Worm (Caenorhabditis elegans) whole organism, young adult: ENCODE data around the gene rml-3.
A peak's percentile ranks its signal among the peaks of the same experiment; 100 is the strongest.

ENCODE experiments used
- B0035.1 ChIP-seq: sonication (generic microtip); optimal IDR thresholded peaks from 2 replicates; lab custom pipeline; 2016; ENCODE audit warnings: missing genetic modification characterization, mild to moderate bottlenecking, missing compliant biosample characterization, missing genotype, missing genetic modification reagents
- D2030.7 ChIP-seq: fragments of 200-800 bp; sonication (Bioruptor generic); IDR thresholded peaks from 2 replicates; pipeline ENCODE4 v1.3.6; 2022; ENCODE audit warnings: missing genetic modification reagents, missing genetic modification characterization, missing compliant biosample characterization
- F22D6.2 ChIP-seq: sonication (generic microtip); optimal IDR thresholded peaks from 2 replicates; lab custom pipeline; 2016; ENCODE audit warnings: mild to moderate bottlenecking, missing genetic modification characterization, missing compliant biosample characterization
- F37B4.10 ChIP-seq: fragments of 200-800 bp; sonication (Bioruptor generic); IDR thresholded peaks from 2 replicates; pipeline ENCODE4 v1.3.6; 2022; ENCODE audit warnings: missing genetic modification characterization, missing compliant biosample characterization
- F39B2.1 ChIP-seq: fragments of 200-800 bp; sonication (Bioruptor generic); IDR thresholded peaks from 2 replicates; pipeline ENCODE4 v1.3.6; 2022; ENCODE audit warnings: missing genetic modification reagents, missing genetic modification characterization, missing compliant biosample characterization
- F57A8.1 ChIP-seq: fragments of 200-800 bp; sonication (Bioruptor generic); optimal IDR thresholded peaks from 2 replicates; lab custom pipeline; 2018; ENCODE audit warnings: mild to moderate bottlenecking, missing genetic modification characterization, moderate library complexity, missing compliant biosample characterization
- K11D2.4 ChIP-seq: fragments of 200-800 bp; sonication (Bioruptor generic); IDR thresholded peaks from 2 replicates; pipeline ENCODE4 v1.3.6; 2022; ENCODE audit warnings: missing genetic modification reagents, missing genetic modification characterization, missing compliant biosample characterization
- Y95B8A.8 ChIP-seq: fragments of 200-800 bp; sonication (Bioruptor generic); IDR thresholded peaks from 2 replicates; pipeline ENCODE4 v1.3.6; 2022; ENCODE audit warnings: missing genetic modification reagents, missing genetic modification characterization, missing compliant biosample characterization
- ZK185.1 ChIP-seq: sonication (generic microtip); optimal IDR thresholded peaks from 2 replicates; lab custom pipeline; 2016; ENCODE audit warnings: mild to moderate bottlenecking, missing genetic modification characterization, missing compliant biosample characterization; ENCODE audit not compliant: poor library complexity, severe bottlenecking
- aptf-2 ChIP-seq: fragments of 200-800 bp; sonication (Bioruptor generic); conservative IDR thresholded peaks from 2 replicates; pipeline ENCODE4 v1.3.6; 2022; ENCODE audit warnings: missing genetic modification reagents, missing genetic modification characterization, missing compliant biosample characterization
- aptf-3 ChIP-seq: fragments of 200-800 bp; sonication (Bioruptor generic); IDR thresholded peaks from 2 replicates; pipeline ENCODE4 v1.3.6; 2022; ENCODE audit warnings: missing genetic modification characterization, missing compliant biosample characterization
- athp-1 ChIP-seq: sonication (generic microtip); optimal IDR thresholded peaks from 2 replicates; lab custom pipeline; 2017; ENCODE audit warnings: mild to moderate bottlenecking, missing genetic modification characterization, missing compliant biosample characterization
- attf-3 ChIP-seq: fragments of 200-800 bp; sonication (Bioruptor generic); conservative IDR thresholded peaks from 2 replicates; pipeline ENCODE4 v1.3.6; 2022; ENCODE audit warnings: missing genetic modification reagents, missing genetic modification characterization, missing compliant biosample characterization
- bed-2 ChIP-seq: fragments of 200-800 bp; sonication (Bioruptor generic); IDR thresholded peaks from 2 replicates; pipeline ENCODE4 v1.3.6; 2022; ENCODE audit warnings: missing genetic modification reagents, missing genetic modification characterization, missing compliant biosample characterization
- ccch-3 ChIP-seq: fragments of 200-800 bp; sonication (Bioruptor generic); optimal IDR thresholded peaks from 2 replicates; lab custom pipeline; 2018; ENCODE audit warnings: mild to moderate bottlenecking, missing genetic modification characterization, missing compliant biosample characterization
- cebp-1 ChIP-seq, 2 experiments: fragments of 200-800 bp in 1 of 2; sonication (Bioruptor generic) in 1 of 2; sonication (generic microtip) in 1 of 2; IDR thresholded peaks in 1 of 2; optimal IDR thresholded peaks in 1 of 2; 2 replicates each; pipeline versions ENCODE4 v1.3.6 to Lab custom; 2017 to 2022; ENCODE audit warnings: missing compliant biosample characterization in 2 of 2, missing genetic modification characterization in 2 of 2, mild to moderate bottlenecking in 1 of 2, missing genetic modification reagents in 1 of 2, moderate library complexity in 1 of 2
- ceh-100 ChIP-seq: fragments of 200-800 bp; sonication (Bioruptor generic); IDR thresholded peaks from 2 replicates; pipeline ENCODE4 v1.3.6; 2022; ENCODE audit warnings: missing genetic modification reagents, missing genetic modification characterization, missing compliant biosample characterization
- ceh-40 ChIP-seq: fragments of 200-800 bp; sonication (Bioruptor generic); IDR thresholded peaks from 2 replicates; pipeline ENCODE4 v1.3.6; 2022; ENCODE audit warnings: missing genetic modification characterization, missing compliant biosample characterization
- ceh-79 ChIP-seq: sonication (generic microtip); optimal IDR thresholded peaks from 2 replicates; lab custom pipeline; 2017; ENCODE audit warnings: mild to moderate bottlenecking, missing genetic modification characterization, missing compliant biosample characterization
- ceh-91 ChIP-seq: fragments of 200-800 bp; sonication (Bioruptor generic); IDR thresholded peaks from 2 replicates; pipeline ENCODE4 v1.3.6; 2022; ENCODE audit warnings: missing genetic modification reagents, missing genetic modification characterization, missing compliant biosample characterization
- dpff-1 ChIP-seq: sonication (generic microtip); optimal IDR thresholded peaks from 2 replicates; lab custom pipeline; 2017; ENCODE audit warnings: mild to moderate bottlenecking, missing genetic modification characterization, missing compliant biosample characterization
- dpl-1 ChIP-seq: fragments of 150-350 bp; optimal IDR thresholded peaks from 2 replicates; lab custom pipeline; 2014; ENCODE audit warnings: missing biosample characterization, missing genetic modification reagents, missing genetic modification characterization
- egl-44 ChIP-seq: fragments of 200-800 bp; sonication (Bioruptor generic); IDR thresholded peaks from 2 replicates; pipeline ENCODE4 v1.3.6; 2022; ENCODE audit warnings: missing genetic modification reagents, missing genetic modification characterization, missing compliant biosample characterization
- ets-4 ChIP-seq: fragments of 200-800 bp; sonication (Bioruptor generic); optimal IDR thresholded peaks from 2 replicates; lab custom pipeline; 2018; ENCODE audit warnings: mild to moderate bottlenecking, missing genetic modification characterization, missing compliant biosample characterization
- hsf-1 ChIP-seq: fragments of 200-800 bp; sonication (Bioruptor generic); IDR thresholded peaks from 2 replicates; pipeline ENCODE4 v1.3.6; 2022; ENCODE audit warnings: missing genetic modification reagents, missing genetic modification characterization, missing compliant biosample characterization
- let-607 ChIP-seq, 2 experiments: fragments of 200-800 bp in 1 of 2; sonication (Bioruptor generic) in 1 of 2; sonication (generic microtip) in 1 of 2; optimal IDR thresholded peaks; 2 replicates each; lab custom pipeline; 2016 to 2018; ENCODE audit warnings: mild to moderate bottlenecking in 2 of 2, missing compliant biosample characterization in 2 of 2, missing genetic modification characterization in 2 of 2, moderate library complexity in 2 of 2, missing genotype in 1 of 2
- lin-35 ChIP-seq, 3 experiments: fragments of 150-350 bp in 2 of 3; sonication (generic microtip) in 1 of 3; optimal IDR thresholded peaks; 2 replicates each; lab custom pipeline; 2014 to 2018; ENCODE audit warnings: missing biosample characterization in 3 of 3, missing genetic modification characterization in 3 of 3, missing genetic modification reagents in 3 of 3
- lir-1 ChIP-seq: fragments of 200-800 bp; sonication (Bioruptor generic); conservative IDR thresholded peaks from 2 replicates; pipeline ENCODE4 v1.3.6; 2022; ENCODE audit warnings: missing genetic modification reagents, missing genetic modification characterization, missing compliant biosample characterization
- madf-10 ChIP-seq: sonication (generic microtip); optimal IDR thresholded peaks from 2 replicates; lab custom pipeline; 2016; ENCODE audit warnings: mild to moderate bottlenecking, missing genetic modification characterization, missing compliant biosample characterization
- nfya-1 ChIP-seq: sonication (generic microtip); optimal IDR thresholded peaks from 2 replicates; lab custom pipeline; 2017; ENCODE audit warnings: antibody characterized with exemption, missing compliant biosample characterization, missing genetic modification characterization, borderline replicate concordance; ENCODE audit not compliant: insufficient read depth
- nhr-179 ChIP-seq: sonication (generic microtip); optimal IDR thresholded peaks from 2 replicates; lab custom pipeline; 2016; ENCODE audit warnings: mild to moderate bottlenecking, missing genetic modification characterization, missing compliant biosample characterization
- nhr-80 ChIP-seq: sonication (generic microtip); optimal IDR thresholded peaks from 2 replicates; lab custom pipeline; 2016; ENCODE audit warnings: missing genetic modification characterization, missing compliant biosample characterization
- rpc-1 ChIP-seq, 2 experiments: fragments of 150-350 bp in 1 of 2; sonication (generic microtip) in 1 of 2; optimal IDR thresholded peaks; 2 replicates each; lab custom pipeline; 2014 to 2018; ENCODE audit warnings: missing biosample characterization in 1 of 2, missing genetic modification characterization in 1 of 2, missing genetic modification reagents in 1 of 2, missing genotype in 1 of 2
- sea-2 ChIP-seq: fragments of 200-800 bp; sonication (Bioruptor generic); IDR thresholded peaks from 2 replicates; pipeline ENCODE4 v1.3.6; 2022; ENCODE audit warnings: missing genetic modification characterization, missing compliant biosample characterization
- snpc-1.1 ChIP-seq: sonication (generic microtip); optimal IDR thresholded peaks from 2 replicates; lab custom pipeline; 2017; ENCODE audit warnings: missing genetic modification characterization, mild to moderate bottlenecking, missing compliant biosample characterization, antibody characterized with exemption, moderate library complexity, missing genotype, missing genetic modification reagents; ENCODE audit not compliant: insufficient read depth
- snpc-4 ChIP-seq, 5 experiments: fragments of 150-350 bp in 1 of 5; sonication (generic microtip) in 4 of 5; optimal IDR thresholded peaks; 2 replicates each; lab custom pipeline; 2014 to 2018; ENCODE audit warnings: missing genetic modification characterization in 5 of 5, missing biosample characterization in 3 of 5, antibody characterized with exemption in 2 of 5, mild to moderate bottlenecking in 2 of 5, missing compliant biosample characterization in 2 of 5, missing genotype in 2 of 5, moderate library complexity in 2 of 5, missing genetic modification reagents in 1 of 5
- tbp1 ChIP-seq: fragments of 200-800 bp; sonication (Bioruptor generic); optimal IDR thresholded peaks from 2 replicates; lab custom pipeline; 2018; ENCODE audit warnings: mild to moderate bottlenecking, missing genetic modification characterization, missing compliant biosample characterization
- tbx-9 ChIP-seq: sonication (generic microtip); optimal IDR thresholded peaks from 2 replicates; lab custom pipeline; 2016; ENCODE audit warnings: borderline replicate concordance, missing genetic modification characterization, inconsistent platforms, missing compliant biosample characterization
- unc-130 ChIP-seq: sonication (generic microtip); optimal IDR thresholded peaks from 2 replicates; lab custom pipeline; 2016; ENCODE audit warnings: missing genetic modification reagents, missing genetic modification characterization, missing compliant biosample characterization
- zfh-2 ChIP-seq: fragments of 200-800 bp; sonication (Bioruptor generic); conservative IDR thresholded peaks from 2 replicates; pipeline ENCODE4 v1.3.6; 2022; ENCODE audit warnings: missing genetic modification reagents, missing genetic modification characterization, missing compliant biosample characterization
- ztf-18 ChIP-seq: sonication (generic microtip); optimal IDR thresholded peaks from 2 replicates; lab custom pipeline; 2016; ENCODE audit warnings: missing genotype, mild to moderate bottlenecking, missing genetic modification characterization, missing compliant biosample characterization
- ztf-22 ChIP-seq: fragments of 200-800 bp; sonication (Bioruptor generic); optimal IDR thresholded peaks from 2 replicates; lab custom pipeline; 2018; ENCODE audit warnings: mild to moderate bottlenecking, missing genetic modification characterization, moderate library complexity, missing compliant biosample characterization
- ztf-26 ChIP-seq: sonication (generic microtip); optimal IDR thresholded peaks from 2 replicates; lab custom pipeline; 2017; ENCODE audit warnings: missing genetic modification characterization, missing compliant biosample characterization
- ztf-28 ChIP-seq: fragments of 200-800 bp; sonication (Bioruptor generic); IDR thresholded peaks from 2 replicates; pipeline ENCODE4 v1.3.6; 2022; ENCODE audit warnings: missing genetic modification reagents, missing genetic modification characterization, missing compliant biosample characterization
- ztf-3 ChIP-seq: fragments of 200-800 bp; sonication (Bioruptor generic); optimal IDR thresholded peaks from 2 replicates; lab custom pipeline; 2018; ENCODE audit warnings: mild to moderate bottlenecking, missing genetic modification characterization, missing compliant biosample characterization

Gene rml-3

ce11 chrX:6207687-6208088, 31.2 kb downstream of the rml-3 start, which contains the start of gene T13C5.6 (continued):
- TF ChIP-seq attf-3 (GFP tag; lab: Robert Waterston, UW) (no peak; the same call in 1 of the 2 replicates), ceh-40 (GFP tag; lab: Robert Waterston, UW) (no peak), ztf-18 (tag; lab: Kevin White, UChicago) (peak; percentile 77), aptf-2 (peak; percentile 83), tbx-9 (tag; lab: Kevin White, UChicago) (peak; percentile 74), Y95B8A.8 (GFP tag; lab: Robert Waterston, UW) (0 out of 2 replicates have a peak, but pooled peaks have one; percentile 48), dpff-1 (tag; lab: Kevin White, UChicago) (peak; percentile 2), ccch-3 (GFP tag; lab: Kevin White, UChicago) (peak; percentile 63), lin-35 (GFP tag; optimal IDR thresholded peaks at IDR 0.05; lab: Kevin White, UChicago) (peak in 1 of 3 experiments; percentile 58), ceh-91 (GFP tag; lab: Robert Waterston, UW) (no peak), F37B4.10 (GFP tag; lab: Robert Waterston, UW) (0 out of 2 replicates have a peak, but pooled peaks have one; percentile 66), D2030.7 (GFP tag; lab: Robert Waterston, UW) (peak; percentile 43; the same call in 1 of the 2 replicates), let-607 (tag; optimal IDR thresholded peaks at IDR 0.05; lab: Kevin White, UChicago) (peak; percentile 80 to 84), hsf-1 (GFP tag; lab: Robert Waterston, UW) (0 out of 2 replicates have a peak, but pooled peaks have one; percentile 22), bed-2 (GFP tag; lab: Robert Waterston, UW) (peak; percentile 76; the same call in 1 of the 2 replicates), ztf-3 (GFP tag; lab: Kevin White, UChicago) (peak; percentile 33), nhr-179 (peak; percentile 79), ztf-28 (GFP tag; lab: Robert Waterston, UW) (0 out of 2 replicates have a peak, but pooled peaks have one; percentile 44), nfya-1 (tag; lab: Kevin White, UChicago) (no peak), tbp1 (GFP tag; lab: Kevin White, UChicago) (peak; percentile 92), ZK185.1 (tag; lab: Kevin White, UChicago) (peak; percentile 97), ceh-100 (GFP tag; lab: Robert Waterston, UW) (peak; percentile 48; the same call in 1 of the 2 replicates), aptf-3 (GFP tag; lab: Robert Waterston, UW) (peak; percentile 66; the same call in 1 of the 2 replicates), rpc-1 (optimal IDR thresholded peaks at IDR 0.05; lab: Kevin White, UChicago) (peak; percentile 91), rpc-1 (tag; optimal IDR thresholded peaks at IDR 0.05; lab: Kevin White, UChicago) (peak; percentile 70), ets-4 (peak; percentile 90), sea-2 (GFP tag; lab: Robert Waterston, UW) (no peak), F22D6.2 (tag; lab: Kevin White, UChicago) (peak; percentile 83), cebp-1 (GFP tag; IDR thresholded peaks at IDR 0.05; lab: Robert Waterston, UW) (peak; percentile 74), cebp-1 (tag; optimal IDR thresholded peaks at IDR 0.05; lab: Kevin White, UChicago) (peak; percentile 91), egl-44 (GFP tag; lab: Robert Waterston, UW) (peak; percentile 88), F39B2.1 (GFP tag; lab: Robert Waterston, UW) (no peak), athp-1 (tag; lab: Kevin White, UChicago) (peak; percentile 72), zfh-2 (GFP tag; lab: Robert Waterston, UW) (peak; percentile 89), B0035.1 (tag; lab: Kevin White, UChicago) (peak; percentile 88), lir-1 (peak; percentile 81), dpl-1 (GFP tag; lab: Kevin White, UChicago) (no peak), ztf-26 (peak; percentile 80), K11D2.4 (GFP tag; lab: Robert Waterston, UW) (peak; percentile 75; the same call in 1 of the 2 replicates), F57A8.1 (GFP tag; lab: Kevin White, UChicago) (peak; percentile 77), ztf-22 (peak; percentile 46), ceh-79 (tag; lab: Kevin White, UChicago) (peak; percentile 67), snpc-4 (GFP tag; optimal IDR thresholded peaks at IDR 0.05; lab: Kevin White, UChicago) (no peak), snpc-4 (tag; optimal IDR thresholded peaks at IDR 0.05; lab: Kevin White, UChicago) (peak in 2 of 4 experiments; percentile 71 to 81), madf-10 (tag; lab: Kevin White, UChicago) (peak; percentile 85), snpc-1.1 (tag; lab: Kevin White, UChicago) (no peak), nhr-80 (tag; lab: Kevin White, UChicago) (peak; percentile 82), unc-130 (GFP tag; lab: Kevin White, UChicago) (peak; percentile 76)
